Fruit fly (Drosophila melanogaster): ENCODE data around the gene Gnpnat.

Gnpnat gene

dm6 chr3R:29762297-29762696 lies 24.2 kb downstream of the Gnpnat start:
- TF ChIP-seq slbo (GFP tag; IDR thresholded peaks at IDR 0.05) (peak; percentile 12; the same call in 1 of the 2 replicates), cg (GFP tag; optimal IDR thresholded peaks at IDR 0.05) (no peak), hkb (optimal IDR thresholded peaks at IDR 0.05) (no peak), hkb (GFP tag; IDR thresholded peaks at IDR 0.05) (0 out of 2 replicates have a peak, but pooled peaks have one; percentile 19), CG11504 (tag; optimal IDR thresholded peaks at IDR 0.05) (peak; percentile 7), gem (tag; optimal IDR thresholded peaks at IDR 0.05) (peak; percentile 7), Myb (GFP tag; optimal IDR thresholded peaks at IDR 0.05) (no peak), CG30403 (GFP tag; optimal IDR thresholded peaks at IDR 0.05) (peak; percentile 7)

- peak; percentile 0 for TF ChIP-seq CG17829 (tag; optimal IDR thresholded peaks at IDR 0.05)
- TF ChIP-seq CG17359 (tag; optimal IDR thresholded peaks at IDR 0.05), result peak; percentile 40
- peak; percentile 34 for TF ChIP-seq ab (GFP tag; optimal IDR thresholded peaks at IDR 0.05)
- TF ChIP-seq pita (GFP tag; optimal IDR thresholded peaks at IDR 0.05), result no peak
- TF ChIP-seq Hsf (GFP tag; optimal IDR thresholded peaks at IDR 0.05), result peak; percentile 32
- TF ChIP-seq tgo (GFP tag; IDR thresholded peaks at IDR 0.05), result peak; percentile 37; the same call in 1 of the 3 replicates
- TF ChIP-seq mam (GFP tag; optimal IDR thresholded peaks at IDR 0.05), result peak; percentile 23
- TF ChIP-seq repo (GFP tag; optimal IDR thresholded peaks at IDR 0.05), result peak; percentile 17
- TF ChIP-seq CG14667 (GFP tag; IDR thresholded peaks at IDR 0.05), result no peak
- no peak for TF ChIP-seq bigmax (GFP tag; optimal IDR thresholded peaks at IDR 0.05)
- 0 out of 2 replicates have a peak, but pooled peaks have one; percentile 15 for TF ChIP-seq Oaz (GFP tag; IDR thresholded peaks at IDR 0.05)
- peak; percentile 47 for TF ChIP-seq nom (GFP tag; optimal IDR thresholded peaks at IDR 0.05)
- TF ChIP-seq sisA (GFP tag; IDR thresholded peaks at IDR 0.05), result peak; percentile 31; the same call in 1 of the 2 replicates
- TF ChIP-seq scrt (GFP tag; optimal IDR thresholded peaks at IDR 0.05), result no peak
- peak; percentile 45 for TF ChIP-seq esg (GFP tag; conservative IDR thresholded peaks at IDR 0.05)
- TF ChIP-seq lbe (GFP tag; optimal IDR thresholded peaks at IDR 0.05), result peak; percentile 98
- peak; percentile 34 for TF ChIP-seq dmrt11E (tag; optimal IDR thresholded peaks at IDR 0.05)
- peak; percentile 9 for TF ChIP-seq CG17385 (GFP tag; optimal IDR thresholded peaks at IDR 0.05)
- TF ChIP-seq CTCF (GFP tag; optimal IDR thresholded peaks at IDR 0.05), result no peak
- no peak for TF ChIP-seq pb (GFP tag; optimal IDR thresholded peaks at IDR 0.05)
- TF ChIP-seq CG8388 (GFP tag; optimal IDR thresholded peaks at IDR 0.05), result no peak
- TF ChIP-seq Hr3 (GFP tag; optimal IDR thresholded peaks at IDR 0.05), result peak; percentile 6
- TF ChIP-seq Side (GFP tag; optimal IDR thresholded peaks at IDR 0.05), result peak; percentile 22
- TF ChIP-seq stc (GFP tag; IDR thresholded peaks at IDR 0.05), result peak; percentile 26; the same call in 1 of the 2 replicates
- TF ChIP-seq bcd (GFP tag; optimal IDR thresholded peaks at IDR 0.05), result peak; percentile 20
- TF ChIP-seq CG2678 (tag; optimal IDR thresholded peaks at IDR 0.05), result peak; percentile 25
- TF ChIP-seq NfI (GFP tag; optimal IDR thresholded peaks at IDR 0.05), result peak; percentile 16
- TF ChIP-seq CG10267 (tag; optimal IDR thresholded peaks at IDR 0.05), result peak; percentile 12
- TF ChIP-seq CG14441 (GFP tag; IDR thresholded peaks at IDR 0.05), result 0 out of 2 replicates have a peak, but pooled peaks have one; percentile 21
- TF ChIP-seq CG17568 (GFP tag; optimal IDR thresholded peaks at IDR 0.05), result no peak
- no peak for TF ChIP-seq CG8478 (optimal IDR thresholded peaks at IDR 0.05)
- TF ChIP-seq CG2712 (tag; optimal IDR thresholded peaks at IDR 0.05), result peak; percentile 42
- TF ChIP-seq CG10321 (GFP tag; IDR thresholded peaks at IDR 0.05), result no peak
- no peak for TF ChIP-seq cas (GFP tag; IDR thresholded peaks at IDR 0.05)
- peak; percentile 26 for TF ChIP-seq PHDP (tag; optimal IDR thresholded peaks at IDR 0.05)
- peak; percentile 24 for TF ChIP-seq CG8944 (GFP tag; optimal IDR thresholded peaks at IDR 0.05)
- TF ChIP-seq CrebB (tag; optimal IDR thresholded peaks at IDR 0.05), result no peak
- TF ChIP-seq CG43689 (GFP tag; IDR thresholded peaks at IDR 0.05), result 0 out of 2 replicates have a peak, but pooled peaks have one; percentile 18
- peak; percentile 55 for TF ChIP-seq row (GFP tag; IDR thresholded peaks at IDR 0.05)
- peak; percentile 2 for TF ChIP-seq az2 (GFP tag; optimal IDR thresholded peaks at IDR 0.05)
- peak; percentile 50; the same call in 1 of the 2 replicates for TF ChIP-seq CG32532 (GFP tag; IDR thresholded peaks at IDR 0.05)
- TF ChIP-seq CG13424 (tag; optimal IDR thresholded peaks at IDR 0.05), result no peak
These were observed 25.1 kb downstream of the Gnpnat start for dm6 chr3R:29763154-29763553.
